Worm (Caenorhabditis elegans) whole organism, L2 larva: Measurements from ENCODE around the gene fut-3.
"Not testable (repeated sequence)": the region's sequence is repeated elsewhere in the genome, so short reads cannot be mapped to it uniquely, and the experiment has no call there.

ENCODE experiments used
- aly-2 ChIP-seq: fragments of 150-350 bp; optimal IDR thresholded peaks from 2 replicates; lab custom pipeline; 2014; ENCODE audit warnings: missing biosample characterization, missing genetic modification characterization
- blmp-1 ChIP-seq: sonication (generic microtip); optimal IDR thresholded peaks from 2 replicates; lab custom pipeline; 2017; ENCODE audit warnings: missing genetic modification characterization, mild to moderate bottlenecking, missing compliant biosample characterization, antibody characterized with exemption, moderate library complexity; ENCODE audit not compliant: insufficient read depth
- fos-1 ChIP-seq: fragments of 150-350 bp; optimal IDR thresholded peaks from 2 replicates; lab custom pipeline; 2014; ENCODE audit warnings: missing biosample characterization, missing genetic modification characterization
- lin-39 ChIP-seq: fragments of 150-350 bp; optimal IDR thresholded peaks from 2 replicates; lab custom pipeline; 2014; ENCODE audit warnings: missing biosample characterization, missing genetic modification reagents, missing genetic modification characterization
- mab-5 ChIP-seq: fragments of 150-350 bp; optimal IDR thresholded peaks from 2 replicates; lab custom pipeline; 2014; ENCODE audit warnings: missing biosample characterization, missing genetic modification characterization
- nhr-11 ChIP-seq: fragments of 150-350 bp; optimal IDR thresholded peaks from 2 replicates; lab custom pipeline; 2014; ENCODE audit warnings: missing biosample characterization, missing genetic modification characterization
- nhr-129 ChIP-seq: fragments of 150-350 bp; optimal IDR thresholded peaks from 2 replicates; lab custom pipeline; 2014; ENCODE audit warnings: missing biosample characterization, missing genetic modification characterization
- skn-1 ChIP-seq: sonication (generic microtip); optimal IDR thresholded peaks from 2 replicates; lab custom pipeline; 2017; ENCODE audit warnings: missing biosample characterization, missing genetic modification characterization
- snpc-4 ChIP-seq: fragments of 150-350 bp; optimal IDR thresholded peaks from 2 replicates; lab custom pipeline; 2014; ENCODE audit warnings: missing biosample characterization, missing genetic modification characterization
- ztf-11 ChIP-seq: sonication (generic microtip); optimal IDR thresholded peaks from 2 replicates; lab custom pipeline; 2017; ENCODE audit warnings: missing biosample characterization, missing genetic modification characterization

DNA sequence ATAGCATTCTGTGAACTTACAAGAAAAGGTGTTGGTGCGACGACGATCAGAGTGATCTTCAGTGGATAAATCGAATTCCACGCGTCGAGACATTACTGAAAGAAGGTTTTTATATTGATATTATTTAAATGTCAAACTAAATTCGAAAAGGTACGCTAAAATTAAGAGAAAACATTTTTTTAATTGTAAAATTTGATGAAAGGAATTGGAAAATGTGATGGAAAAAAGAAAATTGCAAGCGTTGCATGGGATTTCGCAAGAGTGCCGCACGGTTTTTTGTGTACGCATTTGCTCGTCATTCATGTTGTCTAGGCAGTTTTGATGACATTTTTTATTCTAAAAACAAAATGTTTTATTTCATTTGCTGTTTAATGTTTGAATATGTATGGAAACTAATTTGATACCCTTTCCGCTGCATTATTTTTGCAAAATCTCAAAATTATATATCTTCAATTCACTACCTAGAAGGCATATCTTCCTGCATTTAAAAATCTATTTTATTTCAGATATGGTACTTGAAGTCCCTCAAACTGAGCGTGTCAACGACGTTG is 28.6 kb downstream of the fut-3 start, which contains the start of the genes F59E12.6 and npl-4.1:
- not testable (repeated sequence) for TF ChIP-seq fos-1; aly-2 (tag; lab: Kevin White, UChicago); blmp-1 (tag; lab: Kevin White, UChicago); nhr-11 (tag; lab: Kevin White, UChicago); nhr-129 (tag; lab: Kevin White, UChicago); ztf-11 (tag; lab: Kevin White, UChicago); snpc-4 (tag; lab: Kevin White, UChicago); skn-1 (tag; lab: Kevin White, UChicago); mab-5 (tag; lab: Kevin White, UChicago); lin-39 (tag; lab: Kevin White, UChicago)
